Fruit fly (Drosophila melanogaster) whole organism, embryonic: ENCODE results near the gene CG42487.

ENCODE experiments used
- CG10462 ChIP-seq: fragments of 200-800 bp; sonication (Bioruptor generic); optimal IDR thresholded peaks from 2 replicates; lab custom pipeline; 2016; ENCODE audit warnings: missing biosample characterization, missing genetic modification characterization
- CG11247 ChIP-seq: fragments of 200-800 bp; sonication (Bioruptor generic); IDR thresholded peaks from 2 replicates; pipeline ENCODE4 v1.3.6; 2022; ENCODE audit warnings: missing biosample characterization, missing genetic modification characterization
- CG12744 ChIP-seq: fragments of 200-800 bp; sonication (Bioruptor generic); optimal IDR thresholded peaks from 2 replicates; lab custom pipeline; 2016; ENCODE audit warnings: missing biosample characterization, missing genetic modification characterization
- CG13296 ChIP-seq: fragments of 200-800 bp; sonication (Bioruptor generic); optimal IDR thresholded peaks from 3 replicates; lab custom pipeline; 2018; ENCODE audit warnings: missing biosample characterization, mild to moderate bottlenecking, missing genetic modification characterization
- CG17359 ChIP-seq: fragments of 200-800 bp; sonication (Bioruptor generic); optimal IDR thresholded peaks from 3 replicates; lab custom pipeline; 2018; ENCODE audit warnings: missing biosample characterization, mild to moderate bottlenecking, missing genetic modification characterization, moderate library complexity
- CG18599 ChIP-seq: fragments of 200-800 bp; sonication (Bioruptor generic); optimal IDR thresholded peaks from 3 replicates; lab custom pipeline; 2017; ENCODE audit warnings: missing biosample characterization, missing genetic modification characterization, mild to moderate bottlenecking, moderate library complexity, missing genetic modification reagents
- CG33557 ChIP-seq: fragments of 200-800 bp; sonication (Bioruptor generic); optimal IDR thresholded peaks from 2 replicates; lab custom pipeline; 2019; ENCODE audit warnings: missing biosample characterization, mild to moderate bottlenecking, missing genetic modification characterization, moderate library complexity
- CG3407 ChIP-seq: fragments of 200-800 bp; sonication (Bioruptor generic); optimal IDR thresholded peaks from 2 replicates; lab custom pipeline; 2018; ENCODE audit warnings: missing biosample characterization, mild to moderate bottlenecking, missing genetic modification characterization
- CG6683 ChIP-seq: fragments of 200-800 bp; sonication (Bioruptor generic); optimal IDR thresholded peaks from 2 replicates; lab custom pipeline; 2017; ENCODE audit warnings: missing biosample characterization, mild to moderate bottlenecking, missing genetic modification characterization, missing genetic modification reagents
- CG7786 ChIP-seq: fragments of 200-800 bp; sonication (Bioruptor generic); optimal IDR thresholded peaks from 2 replicates; lab custom pipeline; 2016; ENCODE audit warnings: missing biosample characterization, missing genetic modification characterization
- CG7839 ChIP-seq: fragments of 200-800 bp; sonication (Bioruptor generic); optimal IDR thresholded peaks from 3 replicates; lab custom pipeline; 2018; ENCODE audit warnings: missing biosample characterization, mild to moderate bottlenecking, missing genetic modification characterization, moderate library complexity
- CG9609 ChIP-seq: fragments of 200-800 bp; sonication (Bioruptor generic); optimal IDR thresholded peaks from 3 replicates; lab custom pipeline; 2016; ENCODE audit warnings: missing biosample characterization, missing genetic modification characterization
- CG9727 ChIP-seq: fragments of 200-800 bp; sonication (Bioruptor generic); optimal IDR thresholded peaks from 3 replicates; lab custom pipeline; 2017; ENCODE audit warnings: missing biosample characterization, mild to moderate bottlenecking, missing genetic modification characterization
- CG9876 ChIP-seq: fragments of 200-800 bp; sonication (Bioruptor generic); optimal IDR thresholded peaks from 2 replicates; lab custom pipeline; 2016; ENCODE audit warnings: missing biosample characterization, missing genetic modification characterization
- D ChIP-seq, 2 experiments: fragments of 200-800 bp in 1 of 2; fragments of >200 bp in 1 of 2; sonication (Bioruptor generic) in 1 of 2; optimal IDR thresholded peaks; 2 replicates in 1 of 2; 3 replicates in 1 of 2; lab custom pipeline; 2017; ENCODE audit warnings: mild to moderate bottlenecking in 1 of 2, missing biosample characterization in 1 of 2, missing genetic modification characterization in 1 of 2, missing genetic modification reagents in 1 of 2
- Elba2 ChIP-seq: fragments of 200-800 bp; sonication (Bioruptor generic); optimal IDR thresholded peaks from 3 replicates; lab custom pipeline; 2016; ENCODE audit warnings: missing biosample characterization, missing genetic modification characterization
- GATAe ChIP-seq: fragments of 200-800 bp; sonication (Bioruptor generic); conservative IDR thresholded peaks from 2 replicates; pipeline ENCODE4 v1.3.6; 2022; ENCODE audit warnings: missing biosample characterization, missing genetic modification characterization
- Gsc ChIP-seq: fragments of 200-800 bp; sonication (Bioruptor generic); IDR thresholded peaks from 2 replicates; pipeline ENCODE4 v1.3.6; 2022; ENCODE audit warnings: missing biosample characterization, missing genetic modification characterization
- Hey ChIP-seq: fragments of 200-800 bp; sonication (Bioruptor generic); optimal IDR thresholded peaks from 3 replicates; lab custom pipeline; 2018; ENCODE audit warnings: missing biosample characterization, mild to moderate bottlenecking, missing genetic modification characterization
- Med ChIP-seq: fragments of 200-800 bp; sonication (Bioruptor generic); peaks from one replicate; lab custom pipeline; 2016; ENCODE audit warnings: missing biosample characterization, missing genetic modification characterization, mild to moderate bottlenecking, inconsistent platforms, moderate library complexity
- Mrtf ChIP-seq: fragments of 200-800 bp; sonication (Bioruptor generic); IDR thresholded peaks from 3 replicates; pipeline ENCODE4 v1.3.6; 2022; ENCODE audit warnings: missing biosample characterization, missing genetic modification characterization
- Neu2 ChIP-seq: fragments of 200-800 bp; sonication (Bioruptor generic); optimal IDR thresholded peaks from 3 replicates; lab custom pipeline; 2016; ENCODE audit warnings: missing biosample characterization, missing genetic modification characterization, borderline replicate concordance
- Sox100B ChIP-seq: fragments of 200-800 bp; sonication (Bioruptor generic); optimal IDR thresholded peaks from 3 replicates; lab custom pipeline; 2018; ENCODE audit warnings: missing biosample characterization, mild to moderate bottlenecking, missing genetic modification characterization
- Tbp ChIP-seq: fragments of >200 bp; optimal IDR thresholded peaks from 2 replicates; lab custom pipeline; 2018; ENCODE audit warnings: missing biosample characterization, missing genetic modification characterization
- Xrp1 ChIP-seq: fragments of 200-800 bp; sonication (Bioruptor generic); IDR thresholded peaks from 2 replicates; pipeline ENCODE4 v1.3.6; 2022; ENCODE audit warnings: missing biosample characterization, missing genetic modification characterization
- cad ChIP-seq: fragments of >200 bp; optimal IDR thresholded peaks from 2 replicates; lab custom pipeline; 2017; ENCODE audit warnings: missing biosample characterization, missing genetic modification characterization
- crol ChIP-seq: fragments of 200-800 bp; sonication (Bioruptor generic); IDR thresholded peaks from 2 replicates; pipeline ENCODE4 v1.3.6; 2022; ENCODE audit warnings: missing biosample characterization, missing genetic modification characterization
- cwo ChIP-seq: fragments of 200-800 bp; sonication (Bioruptor generic); optimal IDR thresholded peaks from 3 replicates; lab custom pipeline; 2017; ENCODE audit warnings: missing biosample characterization, missing genetic modification characterization, mild to moderate bottlenecking, moderate library complexity, missing genetic modification reagents
- da ChIP-seq: fragments of 200-800 bp; sonication (Bioruptor generic); optimal IDR thresholded peaks from 2 replicates; lab custom pipeline; 2016; ENCODE audit warnings: missing biosample characterization, missing genetic modification characterization
- grau ChIP-seq: fragments of 200-800 bp; optimal IDR thresholded peaks from 3 replicates; lab custom pipeline; 2019; ENCODE audit warnings: missing biosample characterization, mild to moderate bottlenecking, missing genetic modification characterization, moderate library complexity
- grn ChIP-seq: fragments of 200-800 bp; sonication (Bioruptor generic); optimal IDR thresholded peaks from 3 replicates; lab custom pipeline; 2017; ENCODE audit warnings: missing biosample characterization, missing genetic modification characterization
- hb ChIP-seq: fragments of 200-800 bp; sonication (Bioruptor generic); IDR thresholded peaks from 3 replicates; pipeline ENCODE4 v1.3.6; 2022; ENCODE audit warnings: missing biosample characterization, missing genetic modification characterization; ENCODE audit not compliant: partially characterized antibody
- ind ChIP-seq: fragments of 200-800 bp; sonication (Bioruptor generic); optimal IDR thresholded peaks from 3 replicates; lab custom pipeline; 2016; ENCODE audit warnings: missing biosample characterization, missing genetic modification characterization
- mam ChIP-seq: fragments of 200-800 bp; sonication (Bioruptor generic); optimal IDR thresholded peaks from 3 replicates; lab custom pipeline; 2016; ENCODE audit warnings: missing biosample characterization, missing genetic modification characterization
- mirr ChIP-seq: fragments of 200-800 bp; sonication (Bioruptor generic); optimal IDR thresholded peaks from 3 replicates; lab custom pipeline; 2018; ENCODE audit warnings: missing biosample characterization, mild to moderate bottlenecking, missing genetic modification characterization
- org-1 ChIP-seq: fragments of 200-800 bp; sonication (Bioruptor generic); optimal IDR thresholded peaks from 2 replicates; lab custom pipeline; 2017; ENCODE audit warnings: missing biosample characterization, missing genetic modification characterization
- otp ChIP-seq: fragments of 200-800 bp; sonication (Bioruptor generic); IDR thresholded peaks from 3 replicates; pipeline ENCODE4, ENCODE4 v1.3.6; 2022; ENCODE audit warnings: missing biosample characterization, missing genetic modification characterization
- pan ChIP-seq, 4 experiments: fragments of >200 bp in 3 of 4; fragments of 200-800 bp in 1 of 4; sonication (Bioruptor generic) in 1 of 4; optimal IDR thresholded peaks in 3 of 4; IDR thresholded peaks in 1 of 4; 2 replicates each; pipeline versions ENCODE4 v1.3.6 to Lab custom; 2017 to 2022; ENCODE audit warnings: missing biosample characterization in 2 of 4, missing genetic modification characterization in 2 of 4, mixed read lengths in 1 of 4
- phol ChIP-seq: fragments of 200-800 bp; sonication (Bioruptor generic); optimal IDR thresholded peaks from 3 replicates; lab custom pipeline; 2018; ENCODE audit warnings: missing biosample characterization, mild to moderate bottlenecking, missing genetic modification characterization, moderate library complexity
- prd ChIP-seq, 3 experiments: fragments of >200 bp in 2 of 3; fragments of 200-800 bp in 1 of 3; sonication (Bioruptor generic) in 1 of 3; optimal IDR thresholded peaks in 2 of 3; IDR thresholded peaks in 1 of 3; 2 replicates in 2 of 3; 3 replicates in 1 of 3; pipeline versions ENCODE4 v1.3.6 to Lab custom; 2017 to 2022; ENCODE audit warnings: missing biosample characterization in 1 of 3, missing genetic modification characterization in 1 of 3
- ro ChIP-seq: fragments of 200-800 bp; sonication (Bioruptor generic); IDR thresholded peaks from 2 replicates; pipeline ENCODE4 v1.3.6; 2022; ENCODE audit warnings: missing biosample characterization, missing genetic modification characterization
- sens ChIP-seq: fragments of 200-800 bp; sonication (Bioruptor generic); peaks from one replicate; lab custom pipeline; 2016; ENCODE audit warnings: missing biosample characterization, missing genetic modification characterization
- sens-2 ChIP-seq: fragments of 200-800 bp; sonication (Bioruptor generic); IDR thresholded peaks from 2 replicates; pipeline ENCODE4 v1.3.6; 2022; ENCODE audit warnings: missing biosample characterization, missing genetic modification characterization
- seq ChIP-seq: fragments of 200-800 bp; sonication (Bioruptor generic); IDR thresholded peaks from 2 replicates; pipeline ENCODE4 v1.3.6; 2022; ENCODE audit warnings: missing biosample characterization, missing genetic modification characterization
- slp2 ChIP-seq: fragments of 200-800 bp; sonication (Bioruptor generic); optimal IDR thresholded peaks from 2 replicates; lab custom pipeline; 2016; ENCODE audit warnings: missing biosample characterization, missing genetic modification characterization
- ssp ChIP-seq: fragments of 200-800 bp; sonication (Bioruptor generic); IDR thresholded peaks from 2 replicates; pipeline ENCODE4 v1.3.6; 2022; ENCODE audit warnings: missing biosample characterization, missing genetic modification characterization
- tap ChIP-seq: fragments of 200-800 bp; optimal IDR thresholded peaks from 3 replicates; lab custom pipeline; 2019; ENCODE audit warnings: missing biosample characterization, mild to moderate bottlenecking, missing genetic modification characterization, moderate library complexity
- tio ChIP-seq: fragments of 200-800 bp; sonication (Bioruptor generic); optimal IDR thresholded peaks from 2 replicates; lab custom pipeline; 2017; ENCODE audit warnings: missing biosample characterization, missing genetic modification characterization, inconsistent platforms
- zf30C ChIP-seq: fragments of 200-800 bp; sonication (Bioruptor generic); optimal IDR thresholded peaks from 3 replicates; lab custom pipeline; 2018; ENCODE audit warnings: missing biosample characterization, mild to moderate bottlenecking, missing genetic modification characterization

Gene CG42487

dm6 chr3R:27948421-27948906 is 10.6 kb downstream of the CG42487 start, which contains the start of gene Gp93 (continued):
- TF ChIP-seq mam (GFP tag; lab: Kevin White, UChicago), result peak; percentile 54
- no peak for TF ChIP-seq Sox100B (GFP tag; lab: Kevin White, UChicago)
- 0 out of 3 replicates have a peak, but pooled peaks have one; percentile 28 for TF ChIP-seq otp (GFP tag; lab: Robert Waterston, UW)
- TF ChIP-seq grn (GFP tag; lab: Kevin White, UChicago), result no peak
- TF ChIP-seq org-1 (GFP tag; lab: Kevin White, UChicago), result peak; percentile 2
- no peak for TF ChIP-seq prd (optimal IDR thresholded peaks at IDR 0.05; lab: Kevin White, UChicago)
- TF ChIP-seq prd (GFP tag; IDR thresholded peaks at IDR 0.05; lab: Robert Waterston, UW), result peak; percentile 80
- TF ChIP-seq CG11247 (GFP tag; lab: Robert Waterston, UW), result peak; percentile 64
- TF ChIP-seq cwo (GFP tag; lab: Kevin White, UChicago), result no peak
- no peak for TF ChIP-seq CG9609
- TF ChIP-seq Med, result peak; percentile 89
- TF ChIP-seq CG17359 (tag; lab: Kevin White, UChicago), result peak; percentile 47
- no peak for TF ChIP-seq da (GFP tag; lab: Kevin White, UChicago)
- no peak for TF ChIP-seq hb (GFP tag; lab: Robert Waterston, UW)
- no peak for TF ChIP-seq CG3407 (GFP tag; lab: Kevin White, UChicago)
- no peak for TF ChIP-seq D (optimal IDR thresholded peaks at IDR 0.05; lab: Kevin White, UChicago)
- no peak for TF ChIP-seq D (GFP tag; optimal IDR thresholded peaks at IDR 0.05; lab: Kevin White, UChicago)
- TF ChIP-seq zf30C (GFP tag; lab: Kevin White, UChicago), result no peak
- peak; percentile 13 for TF ChIP-seq slp2 (GFP tag; lab: Kevin White, UChicago)
- TF ChIP-seq Neu2 (GFP tag; lab: Kevin White, UChicago), result no peak
- peak; percentile 68 for TF ChIP-seq grau (tag; lab: Kevin White, UChicago)
- no peak for TF ChIP-seq Tbp (GFP tag; lab: Kevin White, UChicago)
- TF ChIP-seq CG12744, result no peak
- TF ChIP-seq CG18599 (GFP tag; lab: Kevin White, UChicago), result peak; percentile 30
- TF ChIP-seq CG9727 (GFP tag; lab: Kevin White, UChicago), result peak; percentile 52
- TF ChIP-seq seq (GFP tag; lab: Robert Waterston, UW), result peak; percentile 37; the same call in 1 of the 2 replicates
- no peak for TF ChIP-seq CG9876 (GFP tag; lab: Kevin White, UChicago)
- TF ChIP-seq ssp (GFP tag; lab: Robert Waterston, UW), result peak; percentile 54
- peak; percentile 59 for TF ChIP-seq phol
- TF ChIP-seq CG33557 (GFP tag; lab: Kevin White, UChicago), result peak; percentile 45
- peak; percentile 45 for TF ChIP-seq CG13296
- TF ChIP-seq crol, result no peak
- no peak; the same call in 1 of the 2 replicates for TF ChIP-seq sens-2 (GFP tag; lab: Robert Waterston, UW)
- no peak for TF ChIP-seq sens
- peak; percentile 76 for TF ChIP-seq CG7839 (tag; lab: Kevin White, UChicago)
- TF ChIP-seq GATAe (GFP tag; lab: Robert Waterston, UW), result no peak
- TF ChIP-seq mirr (GFP tag; lab: Kevin White, UChicago), result peak; percentile 9
- peak; percentile 53 for TF ChIP-seq CG10462 (GFP tag; lab: Kevin White, UChicago)
- no peak for TF ChIP-seq pan (optimal IDR thresholded peaks at IDR 0.05; lab: Kevin White, UChicago)
- peak in 1 of 2 experiments; percentile 67 for TF ChIP-seq pan (GFP tag; optimal IDR thresholded peaks at IDR 0.05 in 1 of 2, IDR thresholded peaks at IDR 0.05 in 1 of 2)
- TF ChIP-seq Elba2 (GFP tag; lab: Kevin White, UChicago), result peak; percentile 6
- no peak for TF ChIP-seq CG7786 (GFP tag; lab: Kevin White, UChicago)
- no peak for TF ChIP-seq CG6683 (GFP tag; lab: Kevin White, UChicago)
- no peak for TF ChIP-seq Gsc
- TF ChIP-seq Hey (tag; lab: Kevin White, UChicago), result no peak
- peak; percentile 50 for TF ChIP-seq tap (tag; lab: Kevin White, UChicago)
- no peak for TF ChIP-seq tio
- peak; percentile 76 for TF ChIP-seq Xrp1 (GFP tag; lab: Robert Waterston, UW)
- no peak for TF ChIP-seq cad
- TF ChIP-seq ro, result peak; percentile 45; the same call in 1 of the 2 replicates
- TF ChIP-seq ind, result no peak
- 0 out of 3 replicates have a peak, but pooled peaks have one; percentile 53 for TF ChIP-seq Mrtf (GFP tag; lab: Robert Waterston, UW)
